Worm (Caenorhabditis elegans): ENCODE results near the gene Y60A3A.24.

The Y60A3A.24 gene

ce11 chrV:19997481-19997880 lies 15.8 kb upstream of the Y60A3A.24 start:
- no peak for TF ChIP-seq T23F11.4 (GFP tag; optimal IDR thresholded peaks at IDR 0.05)
- no peak for TF ChIP-seq mec-3 (tag; optimal IDR thresholded peaks at IDR 0.05; ENCODE audit: borderline replicate concordance)
- TF ChIP-seq pag-3 (tag; optimal IDR thresholded peaks at IDR 0.05; ENCODE audit: borderline replicate concordance): no peak
- no peak for TF ChIP-seq ceh-24 (tag; optimal IDR thresholded peaks at IDR 0.05)
- TF ChIP-seq K02D7.2 (tag; optimal IDR thresholded peaks at IDR 0.05): no peak
- TF ChIP-seq pros-1 (tag; optimal IDR thresholded peaks at IDR 0.05): no peak
- TF ChIP-seq ama-1 (optimal IDR thresholded peaks at IDR 0.05): no peak
- no peak for TF ChIP-seq ttx-3 (tag; optimal IDR thresholded peaks at IDR 0.05)
- no peak for TF ChIP-seq sdc-2 (tag; optimal IDR thresholded peaks at IDR 0.05)
- TF ChIP-seq nfya-1 (tag; optimal IDR thresholded peaks at IDR 0.05): no peak

DNA sequence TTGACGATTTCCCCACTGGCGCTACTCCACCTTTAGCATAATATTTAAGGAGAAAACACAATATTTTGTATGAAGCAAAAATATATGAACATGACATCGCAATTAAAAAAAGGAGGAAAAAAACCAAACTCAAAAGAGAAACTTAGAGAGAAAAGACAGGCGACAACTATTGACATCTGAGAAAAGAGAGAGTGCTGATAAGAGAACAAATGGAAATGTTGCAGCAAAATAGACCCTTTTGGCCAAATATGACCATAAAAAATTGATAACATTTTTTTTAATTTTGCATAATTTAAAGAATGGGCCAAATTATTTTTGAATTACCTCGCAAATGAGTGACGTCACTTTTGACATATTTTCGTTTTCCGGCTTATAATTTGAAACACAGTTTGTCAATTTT lies 13.0 kb upstream of the Y60A3A.24 start:
- TF ChIP-seq npax-4 (tag; optimal IDR thresholded peaks at IDR 0.05) (no peak), sox-4 (tag; optimal IDR thresholded peaks at IDR 0.05) (no peak), ahr-1 (tag; optimal IDR thresholded peaks at IDR 0.05) (no peak), ceh-30 (tag; optimal IDR thresholded peaks at IDR 0.05) (no peak), C08G9.2 (tag; optimal IDR thresholded peaks at IDR 0.05) (no peak), nhr-232 (tag; optimal IDR thresholded peaks at IDR 0.05) (no peak), zip-5 (tag; optimal IDR thresholded peaks at IDR 0.05) (no peak), ztf-16 (tag; optimal IDR thresholded peaks at IDR 0.05) (no peak), Y22D7AL.16 (tag; optimal IDR thresholded peaks at IDR 0.05) (no peak), pat-9 (tag; optimal IDR thresholded peaks at IDR 0.05) (no peak), tbx-7 (tag; optimal IDR thresholded peaks at IDR 0.05) (no peak), ceh-6 (GFP tag; optimal IDR thresholded peaks at IDR 0.05) (no peak), sox-2 (GFP tag; IDR thresholded peaks at IDR 0.05) (no peak), unc-3 (GFP tag; conservative IDR thresholded peaks at IDR 0.05) (no peak), unc-3 (tag; optimal IDR thresholded peaks at IDR 0.05) (no peak), ceh-9 (tag; optimal IDR thresholded peaks at IDR 0.05) (no peak), unc-86 (tag; optimal IDR thresholded peaks at IDR 0.05) (no peak)

- no peak for TF ChIP-seq sox-2 (GFP tag; IDR thresholded peaks at IDR 0.05)
- TF ChIP-seq hlh-30 (tag; optimal IDR thresholded peaks at IDR 0.05; ENCODE audit: insufficient read depth): no peak
- no peak for TF ChIP-seq ceh-9 (tag; optimal IDR thresholded peaks at IDR 0.05)
- no peak for TF ChIP-seq ceh-2 (tag; optimal IDR thresholded peaks at IDR 0.05)
- TF ChIP-seq pros-1 (tag; optimal IDR thresholded peaks at IDR 0.05): no peak
- no peak for TF ChIP-seq F13H6.1 (tag; optimal IDR thresholded peaks at IDR 0.05)
- TF ChIP-seq elt-4 (tag; optimal IDR thresholded peaks at IDR 0.05): no peak
- no peak for TF ChIP-seq syd-9 (tag; optimal IDR thresholded peaks at IDR 0.05)
- no peak for TF ChIP-seq hlh-15 (tag; optimal IDR thresholded peaks at IDR 0.05)
- TF ChIP-seq K09A11.1 (tag; optimal IDR thresholded peaks at IDR 0.05; ENCODE audit: insufficient read depth): no peak
- no peak for TF ChIP-seq unc-42 (tag; optimal IDR thresholded peaks at IDR 0.05)
- TF ChIP-seq pha-4 (tag; optimal IDR thresholded peaks at IDR 0.05): no peak
- no peak for TF ChIP-seq unc-86 (tag; optimal IDR thresholded peaks at IDR 0.05)
- no peak for TF ChIP-seq rnt-1 (tag; optimal IDR thresholded peaks at IDR 0.05)
- TF ChIP-seq ceh-24 (tag; optimal IDR thresholded peaks at IDR 0.05): no peak
These were observed 12.4 kb upstream of the Y60A3A.24 start, which contains the start of gene Y60A3A.25 for ce11 chrV:19994093-19994492. Y60A3A.25 (minus strand) TSS chrV:19994193.

DNA sequence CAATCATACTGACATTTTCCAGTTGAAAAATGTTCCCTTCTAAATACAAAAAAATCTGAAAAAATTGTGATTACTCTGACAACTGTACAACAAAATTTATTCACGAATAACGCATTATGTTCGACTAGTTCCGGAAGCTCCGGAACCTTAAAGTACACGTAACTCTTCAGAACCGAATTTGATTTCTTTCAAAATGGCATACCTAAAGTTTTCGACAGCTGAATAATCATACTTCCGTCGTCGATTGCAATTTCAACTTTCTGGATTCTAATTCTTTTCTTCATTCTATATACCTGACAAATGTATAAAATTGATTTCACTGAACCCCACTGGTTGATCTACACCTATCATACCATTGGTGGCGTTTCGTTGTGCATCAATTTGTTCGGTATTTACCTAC lies 6.0 kb upstream of the Y60A3A.24 start, which contains the start of gene sri-67:
Gene sri-67 (plus strand): TSS at position 301 of the 400 bp plus-strand sequence.
- no peak for TF ChIP-seq fkh-6 (tag; optimal IDR thresholded peaks at IDR 0.05)
- TF ChIP-seq sox-2 (GFP tag; IDR thresholded peaks at IDR 0.05): no peak
- TF ChIP-seq nfya-1 (tag; optimal IDR thresholded peaks at IDR 0.05): no peak
- TF ChIP-seq ceh-2 (tag; optimal IDR thresholded peaks at IDR 0.05): no peak
